Fruit fly (Drosophila melanogaster): ENCODE results near the gene mRpL38.

- TF ChIP-seq psq (optimal IDR thresholded peaks at IDR 0.05): no peak
- TF ChIP-seq insv (optimal IDR thresholded peaks at IDR 0.05): no peak
- TF ChIP-seq Myc (optimal IDR thresholded peaks at IDR 0.05): no peak
- no peak for TF ChIP-seq ttk (optimal IDR thresholded peaks at IDR 0.05)
Observed at dm6 chrX:14247035-14247786, 21.1 kb downstream of the mRpL38 start, which contains the start of gene mud.
